Worm (Caenorhabditis elegans) whole organism, L2 larva: Measurements from ENCODE around the gene gcy-31.

Source experiments
- C34F6.9 ChIP-seq: fragments of 150-350 bp; optimal IDR thresholded peaks from 2 replicates; lab custom pipeline; 2014; ENCODE audit warnings: missing biosample characterization, missing genetic modification characterization
- F13H6.1 ChIP-seq: sonication (generic microtip); optimal IDR thresholded peaks from 2 replicates; lab custom pipeline; 2016; ENCODE audit warnings: missing genetic modification characterization, missing compliant biosample characterization
- R02D3.7 ChIP-seq: fragments of 150-350 bp; optimal IDR thresholded peaks from 2 replicates; lab custom pipeline; 2014; ENCODE audit warnings: missing biosample characterization, missing genetic modification characterization
- alr-1 ChIP-seq: fragments of 150-350 bp; optimal IDR thresholded peaks from 2 replicates; lab custom pipeline; 2014; ENCODE audit warnings: missing biosample characterization, missing genetic modification characterization
- ama-1 ChIP-seq: fragments of 150-350 bp; optimal IDR thresholded peaks from 2 replicates; lab custom pipeline; 2018; ENCODE audit warnings: inconsistent platforms
- blmp-1 ChIP-seq: sonication (generic microtip); optimal IDR thresholded peaks from 2 replicates; lab custom pipeline; 2017; ENCODE audit warnings: missing genetic modification characterization, mild to moderate bottlenecking, missing compliant biosample characterization, antibody characterized with exemption, moderate library complexity; ENCODE audit not compliant: insufficient read depth
- crh-2 ChIP-seq: sonication (generic microtip); optimal IDR thresholded peaks from 2 replicates; lab custom pipeline; 2017; ENCODE audit warnings: missing biosample characterization, missing genetic modification characterization
- dmd-4 ChIP-seq: sonication (generic microtip); optimal IDR thresholded peaks from 2 replicates; lab custom pipeline; 2017; ENCODE audit warnings: missing biosample characterization, missing genetic modification characterization
- elt-3 ChIP-seq: sonication (generic microtip); optimal IDR thresholded peaks from 2 replicates; lab custom pipeline; 2017; ENCODE audit warnings: missing biosample characterization, missing genetic modification characterization
- fos-1 ChIP-seq: fragments of 150-350 bp; optimal IDR thresholded peaks from 2 replicates; lab custom pipeline; 2014; ENCODE audit warnings: missing biosample characterization, missing genetic modification characterization
- gmeb-1 ChIP-seq: fragments of 150-350 bp; optimal IDR thresholded peaks from 2 replicates; lab custom pipeline; 2014; ENCODE audit warnings: missing biosample characterization, missing genetic modification characterization
- lin-39 ChIP-seq: fragments of 150-350 bp; optimal IDR thresholded peaks from 2 replicates; lab custom pipeline; 2014; ENCODE audit warnings: missing biosample characterization, missing genetic modification reagents, missing genetic modification characterization
- lsy-2 ChIP-seq, 2 experiments: fragments of 150-350 bp in 1 of 2; sonication (generic microtip) in 1 of 2; optimal IDR thresholded peaks; 2 replicates each; lab custom pipeline; 2014 to 2017; ENCODE audit warnings: missing biosample characterization in 2 of 2, missing genetic modification characterization in 2 of 2
- mdl-1 ChIP-seq, 2 experiments: fragments of 150-350 bp in 1 of 2; sonication (generic microtip) in 1 of 2; optimal IDR thresholded peaks; 2 replicates each; lab custom pipeline; 2017; ENCODE audit warnings: missing biosample characterization in 2 of 2, missing genetic modification characterization in 2 of 2
- nhr-10 ChIP-seq: sonication (generic microtip); optimal IDR thresholded peaks from 2 replicates; lab custom pipeline; 2017; ENCODE audit warnings: missing biosample characterization, missing genetic modification characterization
- nhr-11 ChIP-seq: fragments of 150-350 bp; optimal IDR thresholded peaks from 2 replicates; lab custom pipeline; 2014; ENCODE audit warnings: missing biosample characterization, missing genetic modification characterization
- nhr-129 ChIP-seq: fragments of 150-350 bp; optimal IDR thresholded peaks from 2 replicates; lab custom pipeline; 2014; ENCODE audit warnings: missing biosample characterization, missing genetic modification characterization
- nhr-21 ChIP-seq: fragments of 150-350 bp; optimal IDR thresholded peaks from 2 replicates; lab custom pipeline; 2014; ENCODE audit warnings: missing biosample characterization, missing genetic modification characterization
- nhr-23 ChIP-seq: fragments of 150-350 bp; optimal IDR thresholded peaks from 2 replicates; lab custom pipeline; 2014; ENCODE audit warnings: missing biosample characterization, missing genetic modification reagents, missing genetic modification characterization
- sem-4 ChIP-seq: fragments of 150-350 bp; optimal IDR thresholded peaks from 2 replicates; lab custom pipeline; 2014; ENCODE audit warnings: missing biosample characterization, missing genetic modification reagents, missing genetic modification characterization
- skn-1 ChIP-seq: sonication (generic microtip); optimal IDR thresholded peaks from 2 replicates; lab custom pipeline; 2017; ENCODE audit warnings: missing biosample characterization, missing genetic modification characterization
- sma-3 ChIP-seq: sonication (generic microtip); optimal IDR thresholded peaks from 2 replicates; lab custom pipeline; 2016; ENCODE audit warnings: missing genetic modification reagents, missing genetic modification characterization, missing compliant biosample characterization
- snpc-4 ChIP-seq: fragments of 150-350 bp; optimal IDR thresholded peaks from 2 replicates; lab custom pipeline; 2014; ENCODE audit warnings: missing biosample characterization, missing genetic modification characterization
- unc-55 ChIP-seq: fragments of 150-350 bp; sonication (generic microtip); optimal IDR thresholded peaks from 3 replicates; lab custom pipeline; 2014; ENCODE audit warnings: missing biosample characterization, missing genetic modification reagents, missing genetic modification characterization
- unc-62 ChIP-seq: fragments of 150-350 bp; optimal IDR thresholded peaks from 2 replicates; lab custom pipeline; 2014; ENCODE audit warnings: missing biosample characterization, missing genetic modification reagents, missing genetic modification characterization
- ztf-1 ChIP-seq: fragments of 200-800 bp; sonication (Bioruptor generic); conservative IDR thresholded peaks from 2 replicates; pipeline ENCODE4 v1.3.6; 2022; ENCODE audit warnings: missing genetic modification characterization, missing compliant biosample characterization
- ztf-11 ChIP-seq: sonication (generic microtip); optimal IDR thresholded peaks from 2 replicates; lab custom pipeline; 2017; ENCODE audit warnings: missing biosample characterization, missing genetic modification characterization
- ztf-4 ChIP-seq: fragments of 150-350 bp; optimal IDR thresholded peaks from 2 replicates; lab custom pipeline; 2014; ENCODE audit warnings: missing biosample characterization, missing genetic modification characterization

gcy-31 gene

DNA sequence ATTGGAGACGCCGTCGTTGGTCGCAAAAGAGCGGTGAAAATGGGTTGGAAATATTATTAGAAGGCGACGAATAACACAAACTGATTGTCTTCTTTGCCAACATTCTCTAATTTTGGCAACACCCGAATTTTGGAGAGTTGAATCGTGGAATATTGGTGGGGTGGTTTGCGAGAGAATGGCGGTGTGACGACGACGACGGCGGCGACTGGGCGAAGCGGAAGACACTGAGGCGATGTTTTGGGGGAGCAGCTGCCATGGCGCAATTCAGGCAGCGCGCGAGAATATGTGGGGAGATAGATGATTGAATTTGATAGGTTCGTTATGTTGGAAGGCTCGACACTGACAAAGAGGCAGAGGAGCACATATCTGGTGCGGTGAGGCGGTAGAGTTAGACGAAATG lies 23.7 kb upstream of the gcy-31 start:
- no peak for TF ChIP-seq lin-39 (tag; lab: Kevin White, UChicago)
- no peak for TF ChIP-seq skn-1 (tag; lab: Kevin White, UChicago)

DNA sequence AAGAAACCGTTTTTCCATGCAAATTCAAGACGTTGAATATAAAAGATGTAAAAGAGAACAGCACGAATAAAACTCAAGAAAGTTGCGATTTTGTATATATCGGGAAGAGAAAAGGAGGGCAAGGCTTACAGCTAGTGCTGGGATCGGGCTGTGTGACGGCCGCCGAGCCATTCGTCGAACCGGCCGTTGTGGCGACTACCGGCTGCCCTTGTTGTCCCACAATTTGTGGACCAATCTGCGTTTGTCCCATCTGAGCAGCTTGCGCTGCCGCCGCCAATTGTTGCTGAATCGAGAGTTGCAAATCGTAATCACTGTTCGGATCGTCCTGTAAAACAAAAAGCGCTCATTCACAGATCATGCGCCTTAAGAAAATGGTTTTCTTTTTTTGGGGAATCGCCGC lies 19.9 kb upstream of the gcy-31 start:
- no peak for TF ChIP-seq elt-3
- TF ChIP-seq ztf-1 (GFP tag; lab: Robert Waterston, UW), result 0 out of 2 replicates have a peak, but pooled peaks have one; percentile 72
- TF ChIP-seq, all 48 proteins: peak for 1

DNA sequence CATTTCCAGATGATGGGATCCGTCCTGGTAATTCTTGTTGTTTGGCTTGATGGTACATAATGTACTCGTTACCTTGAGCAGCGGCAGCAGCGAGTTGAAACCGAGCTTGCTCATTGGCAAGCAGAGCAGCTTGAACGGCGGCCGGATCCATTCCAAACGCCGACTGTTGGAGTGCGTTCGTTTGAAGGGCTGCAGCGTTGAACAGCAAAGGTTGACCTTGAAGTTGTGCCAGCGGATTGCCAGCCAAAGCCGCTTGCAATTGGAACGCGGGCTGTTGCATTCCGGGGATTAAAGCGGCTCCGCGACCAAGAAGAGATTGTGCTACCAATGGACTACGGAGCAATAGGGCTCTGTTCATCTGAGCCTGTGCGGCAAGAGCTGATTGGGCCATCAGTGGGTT lies 18.9 kb upstream of the gcy-31 start:
- TF ChIP-seq nhr-23 (tag; lab: Kevin White, UChicago), result no peak
- no peak for TF ChIP-seq alr-1 (tag; lab: Kevin White, UChicago)
- no peak for TF ChIP-seq lsy-2 (tag; optimal IDR thresholded peaks at IDR 0.05; lab: Kevin White, UChicago)
- no peak for TF ChIP-seq ztf-1 (GFP tag; lab: Robert Waterston, UW)
- TF ChIP-seq mdl-1 (tag; optimal IDR thresholded peaks at IDR 0.05; lab: Kevin White, UChicago), result no peak
- TF ChIP-seq nhr-129 (tag; lab: Kevin White, UChicago), result no peak
- no peak for TF ChIP-seq crh-2
- TF ChIP-seq ztf-4, result no peak
- no peak for TF ChIP-seq nhr-10 (tag; lab: Kevin White, UChicago)
- no peak for TF ChIP-seq dmd-4 (tag; lab: Kevin White, UChicago)
- no peak for TF ChIP-seq gmeb-1
- no peak for TF ChIP-seq R02D3.7 (tag; lab: Kevin White, UChicago)
- no peak for TF ChIP-seq F13H6.1 (tag; lab: Kevin White, UChicago)
- no peak for TF ChIP-seq unc-55 (GFP tag; lab: Kevin White, UChicago)
- TF ChIP-seq blmp-1 (tag; lab: Kevin White, UChicago), result no peak
- TF ChIP-seq ama-1, result no peak
- TF ChIP-seq nhr-21 (tag; lab: Kevin White, UChicago), result no peak
- TF ChIP-seq, all 48 proteins: peak for 0

DNA sequence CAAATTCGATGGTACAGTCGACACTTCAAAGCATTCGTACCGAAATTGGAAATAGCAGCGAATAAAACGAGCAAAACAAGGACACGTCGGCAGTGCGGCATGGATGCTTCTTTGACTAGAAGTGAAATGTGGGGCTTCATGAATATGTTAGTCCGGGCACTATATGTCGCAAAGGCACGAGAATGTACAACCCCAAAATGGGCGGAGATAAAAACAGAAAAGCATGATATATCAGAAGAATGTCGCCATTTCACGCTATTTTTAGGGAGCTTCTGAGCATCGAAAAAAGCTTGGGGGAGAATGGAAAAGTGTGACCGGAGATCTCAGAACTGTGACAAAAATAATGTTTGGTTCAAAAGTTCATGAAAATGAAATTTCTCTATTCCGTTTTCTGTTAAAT lies 16.0 kb upstream of the gcy-31 start, which contains the start of gene T07D1.3:
T07D1.3 (minus strand) TSS at position 101 of the 400 bp plus-strand sequence.
- no peak for TF ChIP-seq elt-3
- no peak for TF ChIP-seq snpc-4 (tag; lab: Kevin White, UChicago)
- TF ChIP-seq blmp-1 (tag; lab: Kevin White, UChicago), result no peak
- TF ChIP-seq skn-1 (tag; lab: Kevin White, UChicago), result no peak
- TF ChIP-seq ztf-11 (tag; lab: Kevin White, UChicago), result no peak
- TF ChIP-seq unc-62 (GFP tag; lab: Kevin White, UChicago), result no peak
- TF ChIP-seq nhr-11, result no peak
- no peak for TF ChIP-seq nhr-10 (tag; lab: Kevin White, UChicago)
- TF ChIP-seq sem-4, result no peak
- no peak for TF ChIP-seq gmeb-1
- no peak for TF ChIP-seq ztf-4
- TF ChIP-seq R02D3.7 (tag; lab: Kevin White, UChicago), result no peak

DNA sequence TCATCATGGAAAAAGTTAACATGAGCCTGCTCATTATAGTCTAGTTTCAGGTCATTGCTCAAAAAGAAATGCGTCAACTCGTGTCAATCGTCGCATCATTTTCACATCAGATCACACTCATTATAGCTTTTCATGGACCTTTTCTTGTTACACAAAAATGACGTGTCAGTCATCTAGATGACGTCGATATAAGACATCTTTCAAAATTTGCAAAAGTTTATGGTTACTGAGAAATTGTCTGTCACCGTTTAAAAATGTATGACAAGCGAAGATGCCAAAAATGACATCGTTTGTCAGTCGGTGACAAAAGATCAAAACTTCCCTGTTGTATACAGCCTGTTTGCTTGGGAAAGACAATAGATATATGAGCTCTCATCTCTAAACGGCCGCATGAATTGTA lies 13.9 kb upstream of the gcy-31 start:
- TF ChIP-seq fos-1 (tag; lab: Kevin White, UChicago) (no peak), dmd-4 (tag; lab: Kevin White, UChicago) (no peak), unc-55 (GFP tag; lab: Kevin White, UChicago) (peak; percentile 51), nhr-129 (tag; lab: Kevin White, UChicago) (no peak), ztf-1 (GFP tag; lab: Robert Waterston, UW) (no peak), skn-1 (tag; lab: Kevin White, UChicago) (no peak), C34F6.9 (tag; lab: Kevin White, UChicago) (no peak), sma-3 (GFP tag; lab: Kevin White, UChicago) (no peak), ama-1 (no peak)
- TF ChIP-seq, all 48 proteins: peak for 1

DNA sequence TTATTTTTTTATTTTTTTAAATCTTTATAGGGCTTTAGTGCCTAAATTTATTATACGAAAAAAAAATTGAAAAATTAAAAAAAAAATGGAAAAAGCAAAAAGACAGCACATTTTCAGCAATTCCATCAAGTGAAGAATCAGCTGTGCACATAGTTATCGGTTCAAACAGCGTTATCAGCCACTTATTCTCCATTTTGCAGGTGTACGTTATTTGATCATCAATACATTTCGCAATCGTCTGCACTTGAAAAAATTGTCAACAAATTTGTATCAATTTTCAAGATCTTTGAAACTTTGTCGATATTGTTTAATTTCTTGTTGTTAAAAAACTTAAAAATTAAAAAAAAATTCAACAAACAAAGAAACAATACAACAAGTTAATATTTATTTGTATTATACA lies 12.4 kb upstream of the gcy-31 start:
- peak; percentile 81 for TF ChIP-seq fos-1 (tag; lab: Kevin White, UChicago)
- TF ChIP-seq gmeb-1, result peak; percentile 16
- TF ChIP-seq unc-62 (GFP tag; lab: Kevin White, UChicago), result no peak

DNA sequence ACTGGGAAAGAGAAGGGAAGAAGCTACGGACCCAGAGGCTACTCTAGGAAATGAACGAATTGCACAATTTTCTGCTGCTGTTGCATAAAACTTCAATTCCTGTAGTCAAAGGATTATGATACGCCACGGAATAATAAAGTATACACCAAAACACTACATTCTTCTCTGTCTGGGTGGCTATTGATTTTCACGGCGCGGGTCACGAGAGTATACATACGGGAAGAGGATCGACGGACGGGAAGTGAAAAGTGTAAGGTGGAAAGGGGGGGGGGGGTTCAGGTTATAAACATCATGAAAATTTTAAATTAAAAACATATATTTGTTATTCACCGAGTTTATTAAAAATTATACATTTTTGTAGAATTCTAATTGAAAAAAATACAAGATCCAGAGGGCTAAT lies 12.0 kb upstream of the gcy-31 start:
- TF ChIP-seq dmd-4 (tag; lab: Kevin White, UChicago) (no peak), nhr-129 (tag; lab: Kevin White, UChicago) (peak; percentile 4), R02D3.7 (tag; lab: Kevin White, UChicago) (no peak), C34F6.9 (tag; lab: Kevin White, UChicago) (no peak), unc-55 (GFP tag; lab: Kevin White, UChicago) (peak; percentile 17), mdl-1 (tag; optimal IDR thresholded peaks at IDR 0.05; lab: Kevin White, UChicago) (no peak), sem-4 (no peak)
